Fruit fly (Drosophila melanogaster) whole organism, embryonic: Measurements from ENCODE around the gene CG12659.

Experiments used
- Aef1 ChIP-seq: fragments of 200-800 bp; sonication (Bioruptor generic); IDR thresholded peaks from 3 replicates; pipeline ENCODE4 v1.3.6; 2022; ENCODE audit warnings: missing biosample characterization, missing genetic modification characterization
- B-H1 ChIP-seq: fragments of 200-800 bp; sonication (Bioruptor generic); IDR thresholded peaks from 3 replicates; pipeline ENCODE4 v1.3.6; 2022; ENCODE audit warnings: missing biosample characterization, missing genetic modification characterization
- Bgb ChIP-seq: fragments of 200-800 bp; sonication (Bioruptor generic); IDR thresholded peaks from 2 replicates; pipeline ENCODE4 v1.3.6; 2022; ENCODE audit warnings: missing biosample characterization, missing genetic modification characterization; ENCODE audit not compliant: partially characterized antibody
- BtbVII ChIP-seq: fragments of 200-800 bp; sonication (Bioruptor generic); optimal IDR thresholded peaks from 3 replicates; lab custom pipeline; 2017; ENCODE audit warnings: missing biosample characterization, mild to moderate bottlenecking, missing genetic modification characterization
- CG10366 ChIP-seq: fragments of 200-800 bp; sonication (Bioruptor generic); IDR thresholded peaks from 2 replicates; pipeline ENCODE4 v1.3.6; 2022; ENCODE audit warnings: missing biosample characterization, missing genetic modification characterization
- CG11085 ChIP-seq: fragments of 200-800 bp; sonication (Bioruptor generic); IDR thresholded peaks from 2 replicates; pipeline ENCODE4 v1.3.6; 2022; ENCODE audit warnings: missing biosample characterization, missing genetic modification characterization
- CG12299 ChIP-seq: fragments of 200-800 bp; sonication (Bioruptor generic); optimal IDR thresholded peaks from 2 replicates; lab custom pipeline; 2018; ENCODE audit warnings: missing biosample characterization, mild to moderate bottlenecking, missing genetic modification characterization
- CG12744 ChIP-seq: fragments of 200-800 bp; sonication (Bioruptor generic); optimal IDR thresholded peaks from 2 replicates; lab custom pipeline; 2016; ENCODE audit warnings: missing biosample characterization, missing genetic modification characterization
- CG14710 ChIP-seq: fragments of 200-800 bp; sonication (Bioruptor generic); optimal IDR thresholded peaks from 3 replicates; lab custom pipeline; 2019; ENCODE audit warnings: missing biosample characterization, mild to moderate bottlenecking, missing genetic modification characterization, moderate library complexity
- CG16813 ChIP-seq: fragments of 200-800 bp; sonication (Bioruptor generic); IDR thresholded peaks from 3 replicates; pipeline ENCODE4 v1.3.6; 2022; ENCODE audit warnings: missing biosample characterization, missing genetic modification characterization; ENCODE audit not compliant: partially characterized antibody
- CG18011 ChIP-seq: fragments of 200-800 bp; sonication (Bioruptor generic); optimal IDR thresholded peaks from 2 replicates; lab custom pipeline; 2017; ENCODE audit warnings: missing biosample characterization, missing genetic modification characterization, mild to moderate bottlenecking, moderate library complexity, missing genotype
- CG2116 ChIP-seq: fragments of 200-800 bp; sonication (Bioruptor generic); optimal IDR thresholded peaks from 3 replicates; lab custom pipeline; 2018; ENCODE audit warnings: missing biosample characterization, mild to moderate bottlenecking, missing genetic modification characterization
- CG2712 ChIP-seq: fragments of 200-800 bp; optimal IDR thresholded peaks from 3 replicates; lab custom pipeline; 2019; ENCODE audit warnings: missing biosample characterization, mild to moderate bottlenecking, missing genetic modification characterization, moderate library complexity
- CG31388 ChIP-seq: fragments of 200-800 bp; sonication (Bioruptor generic); optimal IDR thresholded peaks from 2 replicates; lab custom pipeline; 2016; ENCODE audit warnings: missing biosample characterization, missing genetic modification characterization
- CG6175 ChIP-seq: fragments of 200-800 bp; sonication (Bioruptor generic); IDR thresholded peaks from 3 replicates; pipeline ENCODE4 v1.3.6; 2022; ENCODE audit warnings: missing biosample characterization, missing genetic modification characterization
- CG7839 ChIP-seq: fragments of 200-800 bp; sonication (Bioruptor generic); optimal IDR thresholded peaks from 3 replicates; lab custom pipeline; 2018; ENCODE audit warnings: missing biosample characterization, mild to moderate bottlenecking, missing genetic modification characterization, moderate library complexity
- CG7987 ChIP-seq: fragments of 200-800 bp; sonication (Bioruptor generic); optimal IDR thresholded peaks from 2 replicates; lab custom pipeline; 2018; ENCODE audit warnings: missing biosample characterization, mild to moderate bottlenecking, missing genetic modification characterization, moderate library complexity
- CG8290 ChIP-seq, 3 experiments: fragments of 200-800 bp; sonication (Bioruptor generic); optimal IDR thresholded peaks; 2 replicates each; lab custom pipeline; 2016 to 2019; ENCODE audit warnings: missing biosample characterization in 3 of 3, missing genetic modification characterization in 3 of 3, mild to moderate bottlenecking in 2 of 3, moderate library complexity in 1 of 3
- CG8765 ChIP-seq: fragments of 200-800 bp; sonication (Bioruptor generic); IDR thresholded peaks from 2 replicates; pipeline ENCODE4 v1.3.6; 2022; ENCODE audit warnings: missing biosample characterization, missing genetic modification characterization
- CG9609 ChIP-seq: fragments of 200-800 bp; sonication (Bioruptor generic); optimal IDR thresholded peaks from 3 replicates; lab custom pipeline; 2016; ENCODE audit warnings: missing biosample characterization, missing genetic modification characterization
- Camta ChIP-seq: fragments of 200-800 bp; sonication (Bioruptor generic); optimal IDR thresholded peaks from 2 replicates; lab custom pipeline; 2016; ENCODE audit warnings: missing biosample characterization, missing genetic modification characterization
- D19B ChIP-seq: fragments of 200-800 bp; sonication (Bioruptor generic); optimal IDR thresholded peaks from 2 replicates; lab custom pipeline; 2017; ENCODE audit warnings: missing biosample characterization, mild to moderate bottlenecking, missing genetic modification characterization
- Hr51 ChIP-seq, 2 experiments: fragments of 200-800 bp; sonication (Bioruptor generic); optimal IDR thresholded peaks; 2 replicates in 1 of 2; 3 replicates in 1 of 2; lab custom pipeline; 2016 to 2018; ENCODE audit warnings: missing biosample characterization in 2 of 2, missing genetic modification characterization in 2 of 2, mild to moderate bottlenecking in 1 of 2, moderate library complexity in 1 of 2
- Hsf ChIP-seq: fragments of 200-800 bp; sonication (Bioruptor generic); optimal IDR thresholded peaks from 3 replicates; lab custom pipeline; 2016; ENCODE audit warnings: missing biosample characterization, missing genetic modification characterization
- Jarid2 ChIP-seq: fragments of 200-800 bp; sonication (Bioruptor generic); optimal IDR thresholded peaks from 3 replicates; lab custom pipeline; 2017; ENCODE audit warnings: mild to moderate bottlenecking, missing biosample characterization, missing genetic modification reagents, missing genetic modification characterization
- Lhr ChIP-seq: fragments of 200-800 bp; sonication (Bioruptor generic); optimal IDR thresholded peaks from 3 replicates; lab custom pipeline; 2017; ENCODE audit warnings: mild to moderate bottlenecking, missing biosample characterization, missing genetic modification reagents, missing genetic modification characterization
- NC2α ChIP-seq: fragments of 200-800 bp; sonication (Bioruptor generic); optimal IDR thresholded peaks from 2 replicates; lab custom pipeline; 2016; ENCODE audit warnings: missing biosample characterization, missing genetic modification characterization
- Oaz ChIP-seq: fragments of 200-800 bp; sonication (Bioruptor generic); IDR thresholded peaks from 2 replicates; pipeline ENCODE4 v1.3.6; 2022; ENCODE audit warnings: missing biosample characterization, missing genetic modification characterization
- Scr ChIP-seq: fragments of 200-800 bp; sonication (Bioruptor generic); IDR thresholded peaks from 2 replicates; pipeline ENCODE4 v1.3.6; 2022; ENCODE audit warnings: missing biosample characterization, missing genetic modification characterization; ENCODE audit not compliant: partially characterized antibody
- Sox102F ChIP-seq: fragments of 200-800 bp; sonication (Bioruptor generic); optimal IDR thresholded peaks from 2 replicates; lab custom pipeline; 2018; ENCODE audit warnings: missing biosample characterization, mild to moderate bottlenecking, missing genetic modification characterization, moderate library complexity
- ab ChIP-seq: fragments of 200-800 bp; sonication (Bioruptor generic); optimal IDR thresholded peaks from 2 replicates; lab custom pipeline; 2016; ENCODE audit warnings: missing biosample characterization, missing genetic modification characterization
- ac ChIP-seq: fragments of 200-800 bp; sonication (Bioruptor generic); optimal IDR thresholded peaks from 3 replicates; lab custom pipeline; 2017; ENCODE audit warnings: missing biosample characterization, mild to moderate bottlenecking, missing genetic modification characterization
- bsh ChIP-seq, 2 experiments: fragments of 200-800 bp; sonication (Bioruptor generic); optimal IDR thresholded peaks; 2 replicates each; lab custom pipeline; 2017 to 2018; ENCODE audit warnings: mild to moderate bottlenecking in 2 of 2, missing biosample characterization in 2 of 2, missing genetic modification characterization in 2 of 2, moderate library complexity in 1 of 2
- dan ChIP-seq: fragments of 200-800 bp; sonication (Bioruptor generic); IDR thresholded peaks from 2 replicates; pipeline ENCODE4 v1.3.6; 2022; ENCODE audit warnings: missing biosample characterization, missing genetic modification characterization
- danr ChIP-seq: fragments of 200-800 bp; sonication (Bioruptor generic); IDR thresholded peaks from 2 replicates; pipeline ENCODE4 v1.3.6; 2022; ENCODE audit warnings: missing biosample characterization, missing genetic modification characterization
- gce ChIP-seq: fragments of 200-800 bp; sonication (Bioruptor generic); IDR thresholded peaks from 3 replicates; pipeline ENCODE4 v1.3.6; 2022; ENCODE audit warnings: missing biosample characterization, missing genetic modification characterization
- h ChIP-seq: fragments of >200 bp; optimal IDR thresholded peaks from 2 replicates; lab custom pipeline; 2017
- nom ChIP-seq: fragments of 200-800 bp; sonication (Bioruptor generic); optimal IDR thresholded peaks from 2 replicates; lab custom pipeline; 2017; ENCODE audit warnings: missing biosample characterization, missing genetic modification characterization, mild to moderate bottlenecking, moderate library complexity, missing genetic modification reagents
- pan ChIP-seq, 4 experiments: fragments of >200 bp in 3 of 4; fragments of 200-800 bp in 1 of 4; sonication (Bioruptor generic) in 1 of 4; optimal IDR thresholded peaks in 3 of 4; IDR thresholded peaks in 1 of 4; 2 replicates each; pipeline versions ENCODE4 v1.3.6 to Lab custom; 2017 to 2022; ENCODE audit warnings: missing biosample characterization in 2 of 4, missing genetic modification characterization in 2 of 4, mixed read lengths in 1 of 4
- pb ChIP-seq: fragments of 200-800 bp; sonication (Bioruptor generic); optimal IDR thresholded peaks from 3 replicates; lab custom pipeline; 2016; ENCODE audit warnings: missing biosample characterization, missing genetic modification characterization
- pros ChIP-seq: fragments of 200-800 bp; sonication (Bioruptor generic); optimal IDR thresholded peaks from 3 replicates; lab custom pipeline; 2019; ENCODE audit warnings: missing biosample characterization, mild to moderate bottlenecking, missing genetic modification characterization, moderate library complexity
- ro ChIP-seq: fragments of 200-800 bp; sonication (Bioruptor generic); IDR thresholded peaks from 2 replicates; pipeline ENCODE4 v1.3.6; 2022; ENCODE audit warnings: missing biosample characterization, missing genetic modification characterization
- sd ChIP-seq: fragments of 200-800 bp; sonication (Bioruptor generic); optimal IDR thresholded peaks from 3 replicates; lab custom pipeline; 2018; ENCODE audit warnings: missing biosample characterization, mild to moderate bottlenecking, missing genetic modification characterization, moderate library complexity
- sima ChIP-seq: fragments of 200-800 bp; sonication (Bioruptor generic); optimal IDR thresholded peaks from 2 replicates; lab custom pipeline; 2016; ENCODE audit warnings: missing biosample characterization, missing genetic modification characterization
- tin ChIP-seq: fragments of 200-800 bp; sonication (Bioruptor generic); optimal IDR thresholded peaks from 3 replicates; lab custom pipeline; 2016; ENCODE audit warnings: missing biosample characterization, missing genetic modification characterization
- toy ChIP-seq: fragments of 200-800 bp; sonication (Bioruptor generic); IDR thresholded peaks from 2 replicates; pipeline ENCODE4 v1.3.6; 2022; ENCODE audit warnings: missing biosample characterization, missing genetic modification characterization
- tx ChIP-seq: fragments of 200-800 bp; sonication (Bioruptor generic); optimal IDR thresholded peaks from 2 replicates; lab custom pipeline; 2016; ENCODE audit warnings: missing biosample characterization, missing genetic modification characterization
- usp ChIP-seq: fragments of >200 bp; optimal IDR thresholded peaks from 2 replicates; lab custom pipeline; 2017; ENCODE audit warnings: missing biosample characterization, missing genetic modification characterization
- zfh1 ChIP-seq: fragments of 200-800 bp; sonication (Bioruptor generic); IDR thresholded peaks from 3 replicates; pipeline ENCODE4 v1.3.6; 2022; ENCODE audit warnings: missing biosample characterization, missing genetic modification characterization
- zfh2 ChIP-seq: fragments of 200-800 bp; sonication (Bioruptor generic); optimal IDR thresholded peaks from 2 replicates; lab custom pipeline; 2016; ENCODE audit warnings: missing biosample characterization, missing genetic modification characterization

CG12659 gene

dm6 chrX:8627171-8627570 lies 35.6 kb upstream of the CG12659 start (continued):
- TF ChIP-seq usp (GFP tag; lab: Kevin White, UChicago) (no peak), h (lab: Kevin White, UChicago) (no peak), toy (no peak), CG7987 (GFP tag; lab: Kevin White, UChicago) (no peak), CG16813 (GFP tag; lab: Robert Waterston, UW) (no peak), sima (GFP tag; lab: Kevin White, UChicago) (no peak), ab (GFP tag; lab: Kevin White, UChicago) (no peak), CG31388 (no peak), CG11085 (GFP tag; lab: Robert Waterston, UW) (no peak), Hsf (GFP tag; lab: Kevin White, UChicago) (peak; percentile 43), Lhr (GFP tag; lab: Kevin White, UChicago) (peak; percentile 48), Aef1 (GFP tag; lab: Robert Waterston, UW) (0 out of 3 replicates have a peak, but pooled peaks have one; percentile 17), CG8290 (GFP tag; optimal IDR thresholded peaks at IDR 0.05; lab: Kevin White, UChicago) (peak; percentile 26), CG8290 (tag; optimal IDR thresholded peaks at IDR 0.05; lab: Kevin White, UChicago) (peak in 1 of 2 experiments; percentile 60), BtbVII (GFP tag; lab: Kevin White, UChicago) (no peak), CG7839 (tag; lab: Kevin White, UChicago) (peak; percentile 85), pb (GFP tag; lab: Kevin White, UChicago) (peak; percentile 71), Scr (GFP tag; lab: Robert Waterston, UW) (no peak), B-H1 (GFP tag; lab: Robert Waterston, UW) (peak; percentile 40; the same call in 1 of the 3 replicates), pan (optimal IDR thresholded peaks at IDR 0.05; lab: Kevin White, UChicago) (no peak), pan (GFP tag; optimal IDR thresholded peaks at IDR 0.05 in 1 of 2, IDR thresholded peaks at IDR 0.05 in 1 of 2) (peak in 1 of 2 experiments; percentile 62), CG6175 (no peak), sd (tag; lab: Kevin White, UChicago) (no peak), pros (GFP tag; lab: Kevin White, UChicago) (peak; percentile 17), CG2116 (GFP tag; lab: Kevin White, UChicago) (no peak), danr (GFP tag; lab: Robert Waterston, UW) (peak; percentile 62), zfh1 (GFP tag; lab: Robert Waterston, UW) (peak; percentile 91), CG10366 (GFP tag; lab: Robert Waterston, UW) (peak; percentile 64), Oaz (GFP tag; lab: Robert Waterston, UW) (no peak), Camta (GFP tag; lab: Kevin White, UChicago) (peak; percentile 79), zfh2 (no peak), Bgb (GFP tag; lab: Robert Waterston, UW) (no peak), tin (peak; percentile 61), CG2712 (peak; percentile 88), Sox102F (peak; percentile 69), nom (GFP tag; lab: Kevin White, UChicago) (no peak), Jarid2 (GFP tag; lab: Kevin White, UChicago) (peak; percentile 34), CG8765 (GFP tag; lab: Robert Waterston, UW) (peak; percentile 27; the same call in 1 of the 2 replicates), CG12299 (no peak), CG9609 (GFP tag; lab: Kevin White, UChicago) (peak; percentile 34), Hr51 (GFP tag; optimal IDR thresholded peaks at IDR 0.05; lab: Kevin White, UChicago) (peak; percentile 1 to 18), ro (GFP tag; lab: Robert Waterston, UW) (no peak; the same call in 1 of the 2 replicates), tx (GFP tag; lab: Kevin White, UChicago) (peak; percentile 51), dan (GFP tag; lab: Robert Waterston, UW) (no peak), ac (GFP tag; lab: Kevin White, UChicago) (peak; percentile 18), CG14710 (tag; lab: Kevin White, UChicago) (peak; percentile 82), NC2α (GFP tag; lab: Kevin White, UChicago) (peak; percentile 45), D19B (GFP tag; lab: Kevin White, UChicago) (no peak), bsh (GFP tag; optimal IDR thresholded peaks at IDR 0.05; lab: Kevin White, UChicago) (peak in 1 of 2 experiments; percentile 92), gce (peak; percentile 63; the same call in 1 of the 3 replicates), CG12744 (no peak), CG18011 (no peak)
